Worm (Caenorhabditis elegans): ENCODE measurements around the gene F36H12.9.
"Not testable (repeated sequence)": the region's sequence is repeated elsewhere in the genome, so short reads cannot be mapped to it uniquely, and the experiment has no call there.

F36H12.9 gene

DNA sequence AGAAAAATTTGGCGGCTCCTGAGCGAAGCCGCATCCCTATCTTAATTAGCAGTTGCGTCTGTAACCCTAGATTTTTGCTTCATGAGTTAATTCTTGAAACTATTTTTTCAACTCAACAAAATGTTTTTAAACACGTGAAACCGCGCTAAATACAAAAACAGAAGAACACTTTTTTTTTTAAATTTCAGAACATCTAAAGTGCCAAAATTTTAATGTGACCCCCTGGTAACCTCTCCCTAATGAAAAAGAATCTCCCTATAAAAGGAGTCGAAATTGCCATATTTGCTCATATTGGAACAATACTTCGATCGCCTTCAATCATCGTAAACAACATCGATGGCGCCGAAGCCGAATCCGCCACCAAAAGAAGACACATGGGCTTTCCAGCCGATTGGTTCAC is 38.3 kb upstream of the F36H12.9 start, which contains the start of gene nsph-4.2:
Gene nsph-4.2, plus strand, starts transcription at position 301 of the 400 bp plus-strand sequence.
- not testable (repeated sequence) for TF ChIP-seq tag-97 (GFP tag; IDR thresholded peaks at IDR 0.05); attf-4 (tag; optimal IDR thresholded peaks at IDR 0.05); zag-1 (tag; optimal IDR thresholded peaks at IDR 0.05)

DNA sequence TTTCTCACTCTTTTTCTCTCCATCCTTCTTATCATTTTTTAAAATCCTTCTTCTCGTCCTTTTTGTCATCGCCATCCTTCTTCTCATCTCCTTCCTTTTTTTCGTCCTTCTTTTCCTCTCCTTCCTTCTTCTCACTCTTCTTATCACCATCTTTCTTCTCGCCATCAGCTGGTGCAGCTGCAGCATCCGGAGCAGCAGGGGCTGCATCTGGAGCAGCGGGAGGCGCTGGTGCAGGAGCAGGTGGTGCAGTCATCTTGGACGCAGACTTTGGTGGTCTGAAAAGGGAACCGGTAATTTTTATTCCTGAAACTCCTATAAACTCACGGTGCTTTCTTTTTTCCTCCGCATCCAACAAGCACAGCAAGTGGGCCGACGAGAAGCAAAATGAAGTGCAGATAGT is 35.1 kb upstream of the F36H12.9 start:
- TF ChIP-seq snpc-4 (tag; optimal IDR thresholded peaks at IDR 0.05) (no peak), aha-1 (tag) (peak; percentile 65), ztf-11 (tag; optimal IDR thresholded peaks at IDR 0.05) (no peak), ceh-62 (tag; optimal IDR thresholded peaks at IDR 0.05) (no peak), lsy-2 (tag; optimal IDR thresholded peaks at IDR 0.05) (no peak), fos-1 (tag; optimal IDR thresholded peaks at IDR 0.05) (no peak), ctbp-1 (GFP tag; IDR thresholded peaks at IDR 0.05) (no peak), ceh-32 (tag; optimal IDR thresholded peaks at IDR 0.05; ENCODE audit: poor library complexity) (no peak), set-16 (GFP tag; IDR thresholded peaks at IDR 0.05) (peak; percentile 89), hmg-1.1 (GFP tag; IDR thresholded peaks at IDR 0.05) (no peak), hif-1 (tag; optimal IDR thresholded peaks at IDR 0.05) (no peak), nhr-6 (tag; optimal IDR thresholded peaks at IDR 0.05) (no peak), dmd-8 (GFP tag; IDR thresholded peaks at IDR 0.05) (0 out of 2 replicates have a peak, but pooled peaks have one; percentile 18), Y105C5A.15 (GFP tag; IDR thresholded peaks at IDR 0.05) (0 out of 2 replicates have a peak, but pooled peaks have one; percentile 15), daf-12 (tag; optimal IDR thresholded peaks at IDR 0.05) (no peak), lir-3 (tag; optimal IDR thresholded peaks at IDR 0.05) (no peak)

DNA sequence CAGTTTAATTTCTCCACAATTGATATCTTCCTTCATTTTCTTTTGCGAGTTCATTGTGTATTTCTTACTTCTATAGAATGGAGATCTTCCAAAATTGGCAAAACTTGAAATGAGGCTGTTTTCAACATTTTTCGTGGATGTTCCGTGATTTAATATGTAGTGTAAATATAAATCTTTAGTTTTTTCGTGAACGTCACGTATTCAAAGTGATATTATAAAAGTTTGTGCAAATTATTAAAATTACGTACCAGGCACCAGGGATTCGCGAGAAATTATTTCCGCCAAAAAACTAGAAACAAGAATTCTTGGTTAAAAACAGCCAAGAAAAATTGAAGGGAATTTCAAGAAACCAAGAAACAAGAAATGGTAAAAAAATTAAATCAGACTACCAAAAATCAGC is 32.6 kb upstream of the F36H12.9 start, which contains the start of gene Y59E9AL.8:
Gene Y59E9AL.8, minus strand, starts transcription at position 101 of the 400 bp plus-strand sequence.
- TF ChIP-seq gei-8 (GFP tag; optimal IDR thresholded peaks at IDR 0.05) = no peak
- TF ChIP-seq lir-3 (tag; optimal IDR thresholded peaks at IDR 0.05) = no peak
- no peak for TF ChIP-seq T20F7.1 (GFP tag; optimal IDR thresholded peaks at IDR 0.05)
- no peak for TF ChIP-seq nhr-76 (tag; optimal IDR thresholded peaks at IDR 0.05)
- no peak for TF ChIP-seq F49E8.2 (tag; optimal IDR thresholded peaks at IDR 0.05; ENCODE audit: borderline replicate concordance)
- TF ChIP-seq nhr-11 (tag; optimal IDR thresholded peaks at IDR 0.05) = no peak
- no peak for TF ChIP-seq nhr-10 (tag; optimal IDR thresholded peaks at IDR 0.05)
- no peak for TF ChIP-seq T26A8.4 (GFP tag; IDR thresholded peaks at IDR 0.05)
- TF ChIP-seq pqm-1 (tag; optimal IDR thresholded peaks at IDR 0.05) = no peak
- TF ChIP-seq mdl-1 (tag; optimal IDR thresholded peaks at IDR 0.05) = no peak
- TF ChIP-seq Y48G9A.11 (GFP tag; IDR thresholded peaks at IDR 0.05) = no peak
- no peak for TF ChIP-seq F10B5.3 (tag; optimal IDR thresholded peaks at IDR 0.05)
- TF ChIP-seq ctbp-1 (GFP tag; IDR thresholded peaks at IDR 0.05) = no peak
- TF ChIP-seq snpc-1.2 (GFP tag; IDR thresholded peaks at IDR 0.05) = no peak
- no peak for TF ChIP-seq nhr-25 (tag; optimal IDR thresholded peaks at IDR 0.05; ENCODE audit: borderline replicate concordance, insufficient read depth)
- no peak for TF ChIP-seq ceh-62 (tag; optimal IDR thresholded peaks at IDR 0.05)
- TF ChIP-seq Y105C5A.15 (GFP tag; IDR thresholded peaks at IDR 0.05) = no peak
- no peak for TF ChIP-seq zfp-2 (tag; optimal IDR thresholded peaks at IDR 0.05)
- no peak for TF ChIP-seq mxl-3 (GFP tag; optimal IDR thresholded peaks at IDR 0.05)
- no peak for TF ChIP-seq spr-3 (GFP tag; optimal IDR thresholded peaks at IDR 0.05)

DNA sequence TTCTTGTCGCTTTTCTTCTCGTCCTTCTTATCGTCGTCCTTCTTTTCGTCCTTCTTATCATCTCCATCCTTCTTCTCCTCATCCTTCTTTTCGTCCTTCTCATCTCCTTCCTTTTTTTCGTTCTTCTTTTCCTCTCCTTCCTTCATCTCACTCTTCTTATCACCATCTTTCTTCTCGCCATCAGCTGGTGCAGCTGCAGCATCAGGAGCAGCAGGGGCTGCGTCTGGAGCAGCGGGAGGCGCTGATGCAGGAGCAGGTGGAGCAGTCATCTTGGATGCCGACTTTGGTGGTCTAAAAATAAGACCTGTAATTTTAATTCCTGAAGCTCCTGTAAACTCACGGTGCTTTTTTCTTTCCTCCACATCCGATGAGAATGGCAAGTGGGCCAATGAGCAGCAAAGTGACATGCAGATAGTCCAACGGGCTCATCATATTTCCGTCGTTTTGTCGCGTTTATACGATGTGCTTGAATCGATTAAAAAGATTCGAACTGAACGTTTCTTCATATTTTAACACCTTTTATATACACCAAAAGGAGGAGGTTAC is 31.5 kb upstream of the F36H12.9 start, which contains the start of gene cylc-1:
Gene cylc-1, minus strand, starts transcription at position 496 of the 546 bp plus-strand sequence.
- TF ChIP-seq F26F4.8 (GFP tag; conservative IDR thresholded peaks at IDR 0.05) (0 out of 2 replicates have a peak, but pooled peaks have one; percentile 13), arid-1 (GFP tag; conservative IDR thresholded peaks at IDR 0.05) (0 out of 2 replicates have a peak, but pooled peaks have one; percentile 12), set-16 (GFP tag; IDR thresholded peaks at IDR 0.05) (peak; percentile 82), pha-4 (GFP tag; IDR thresholded peaks at IDR 0.05) (peak; percentile 29; the same call in 1 of the 2 replicates)
- not testable (repeated sequence) for TF ChIP-seq pha-4 (tag; optimal IDR thresholded peaks at IDR 0.05)

Data from whole organism, L4 larva.